Worm (Caenorhabditis elegans) whole organism, L4 larva: ENCODE data around the gene F56C3.1.

Experiments used
- ama-1 ChIP-seq: fragments of 150-350 bp; optimal IDR thresholded peaks from 2 replicates; lab custom pipeline; 2014; ENCODE audit warnings: inconsistent platforms, mixed read lengths
- ceh-28 ChIP-seq: fragments of 150-350 bp; optimal IDR thresholded peaks from 2 replicates; lab custom pipeline; 2014; ENCODE audit warnings: missing biosample characterization, missing genetic modification reagents, missing genetic modification characterization
- daf-12 ChIP-seq: fragments of 150-350 bp; optimal IDR thresholded peaks from 2 replicates; lab custom pipeline; 2014; ENCODE audit warnings: missing biosample characterization, missing genetic modification reagents, missing genetic modification characterization
- lin-13 ChIP-seq: fragments of 150-350 bp; optimal IDR thresholded peaks from 2 replicates; lab custom pipeline; 2014; ENCODE audit warnings: missing biosample characterization, missing genetic modification reagents, missing genetic modification characterization
- lir-3 ChIP-seq: sonication (generic microtip); optimal IDR thresholded peaks from 2 replicates; lab custom pipeline; 2016; ENCODE audit warnings: mild to moderate bottlenecking, missing genetic modification characterization, missing compliant biosample characterization
- nhr-102 ChIP-seq: sonication (generic microtip); optimal IDR thresholded peaks from 2 replicates; lab custom pipeline; 2016; ENCODE audit warnings: mild to moderate bottlenecking, missing genetic modification characterization, moderate library complexity, missing compliant biosample characterization
- nhr-76 ChIP-seq: fragments of 150-350 bp; optimal IDR thresholded peaks from 2 replicates; lab custom pipeline; 2014; ENCODE audit warnings: missing biosample characterization, missing genetic modification characterization
- skn-1 ChIP-seq: fragments of 150-350 bp; optimal IDR thresholded peaks from 2 replicates; lab custom pipeline; 2014; ENCODE audit warnings: missing biosample characterization, missing genetic modification characterization
- zfp-3 ChIP-seq: fragments of 200-800 bp; sonication (Bioruptor generic); conservative IDR thresholded peaks from 2 replicates; pipeline ENCODE4 v1.3.6; 2022; ENCODE audit warnings: missing genetic modification reagents, missing genetic modification characterization, missing compliant biosample characterization
- zip-11 ChIP-seq: fragments of 200-800 bp; sonication (Bioruptor generic); IDR thresholded peaks from 2 replicates; pipeline ENCODE4 v1.3.6; 2022; ENCODE audit warnings: missing genetic modification characterization, missing compliant biosample characterization
- ztf-11 ChIP-seq: fragments of 150-350 bp; optimal IDR thresholded peaks from 2 replicates; lab custom pipeline; 2014; ENCODE audit warnings: missing biosample characterization, missing genetic modification characterization

DNA sequence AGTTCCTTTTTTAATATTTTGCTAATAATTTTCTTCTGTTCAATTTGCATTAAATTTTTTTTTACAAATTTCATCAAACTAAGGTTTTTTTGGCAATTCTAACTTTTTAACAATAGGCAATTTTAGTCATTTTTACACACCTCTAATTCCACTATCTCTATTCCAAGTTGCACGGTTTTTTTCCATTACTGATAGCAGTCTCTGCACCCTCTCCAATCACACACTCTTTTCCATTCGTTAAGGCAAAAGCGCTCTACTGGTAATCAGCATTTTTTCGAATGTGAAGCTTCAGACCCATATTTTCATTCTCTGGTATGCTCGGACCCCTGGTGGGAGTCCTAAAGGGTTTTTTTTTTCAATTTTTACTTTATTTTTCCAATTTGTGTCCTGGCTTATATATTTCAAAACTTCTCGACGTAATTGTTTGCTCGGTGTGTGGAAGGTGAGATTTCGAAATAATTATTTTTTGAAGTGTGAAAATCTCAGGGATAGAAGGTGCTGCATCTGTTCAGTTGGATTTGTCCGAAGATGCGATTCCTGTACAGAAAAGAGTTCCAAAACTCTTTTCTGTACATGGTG, 29.7 kb downstream of the F56C3.1 start, which contains the start of the genes F19G12.4 and F19G12.8:
- TF ChIP-seq zfp-3: no peak
- TF ChIP-seq ztf-11: no peak
- TF ChIP-seq ceh-28 (tag; lab: Kevin White, UChicago): no peak
- no peak for TF ChIP-seq nhr-102 (tag; lab: Kevin White, UChicago)
- TF ChIP-seq skn-1 (tag; lab: Kevin White, UChicago): no peak
- TF ChIP-seq daf-12 (tag; lab: Kevin White, UChicago): no peak
- TF ChIP-seq nhr-76 (tag; lab: Kevin White, UChicago): no peak
- TF ChIP-seq zip-11 (GFP tag; lab: Robert Waterston, UW): no peak
- no peak for TF ChIP-seq lin-13 (GFP tag; lab: Kevin White, UChicago)
- no peak for TF ChIP-seq ama-1 (lab: Kevin White, UChicago)
- no peak for TF ChIP-seq lir-3 (tag; lab: Kevin White, UChicago)
